Worm (Caenorhabditis elegans): Measurements from ENCODE around the gene galt-1.

Gene galt-1

ce11 chrV:5949674-5950149 is 19.0 kb downstream of the galt-1 start:
- TF ChIP-seq gei-17 (GFP tag; optimal IDR thresholded peaks at IDR 0.05): no peak
- TF ChIP-seq attf-6 (GFP tag; IDR thresholded peaks at IDR 0.05): no peak
- TF ChIP-seq him-1 (tag; optimal IDR thresholded peaks at IDR 0.05): no peak
- TF ChIP-seq lin-40 (tag; optimal IDR thresholded peaks at IDR 0.05): no peak
- no peak for TF ChIP-seq attf-5 (GFP tag; optimal IDR thresholded peaks at IDR 0.05)
- TF ChIP-seq rcor-1 (GFP tag; IDR thresholded peaks at IDR 0.05): no peak
- no peak for TF ChIP-seq fkh-3 (tag; optimal IDR thresholded peaks at IDR 0.05)
- no peak for TF ChIP-seq lir-1 (GFP tag; conservative IDR thresholded peaks at IDR 0.05)
- no peak for TF ChIP-seq aptf-2 (GFP tag; conservative IDR thresholded peaks at IDR 0.05)
- no peak for TF ChIP-seq efl-1 (GFP tag; optimal IDR thresholded peaks at IDR 0.05)
- no peak for TF ChIP-seq let-526 (GFP tag; IDR thresholded peaks at IDR 0.05)
- TF ChIP-seq nfya-1 (tag; optimal IDR thresholded peaks at IDR 0.05; ENCODE audit: borderline replicate concordance, insufficient read depth): no peak
- no peak for TF ChIP-seq mxl-1 (tag; optimal IDR thresholded peaks at IDR 0.05)
- TF ChIP-seq somi-1 (GFP tag; optimal IDR thresholded peaks at IDR 0.05): no peak
- TF ChIP-seq F57A8.1 (GFP tag; optimal IDR thresholded peaks at IDR 0.05): no peak
- TF ChIP-seq F10E7.11 (tag; optimal IDR thresholded peaks at IDR 0.05): no peak
- TF ChIP-seq F23B12.7 (tag; optimal IDR thresholded peaks at IDR 0.05; ENCODE audit: insufficient read depth): no peak
- no peak for TF ChIP-seq Y67H2A.10 (GFP tag; conservative IDR thresholded peaks at IDR 0.05)

ce11 chrV:5951133-5951532 is 20.4 kb downstream of the galt-1 start, which contains the start of gene M03F8.1:
Gene M03F8.1 (plus strand): TSS chrV:5951433.
- TF ChIP-seq bed-2 (GFP tag; IDR thresholded peaks at IDR 0.05): no peak
- no peak for TF ChIP-seq ztf-28 (GFP tag; IDR thresholded peaks at IDR 0.05)
- no peak for TF ChIP-seq nhr-120 (GFP tag; IDR thresholded peaks at IDR 0.05)
- no peak for TF ChIP-seq attf-3 (GFP tag; conservative IDR thresholded peaks at IDR 0.05)
- TF ChIP-seq F39B2.1 (GFP tag; IDR thresholded peaks at IDR 0.05): no peak
- no peak for TF ChIP-seq hrde-1 (tag; optimal IDR thresholded peaks at IDR 0.05; ENCODE audit: borderline replicate concordance)
- TF ChIP-seq hmg-1.2 (GFP tag; IDR thresholded peaks at IDR 0.05): no peak
- TF ChIP-seq B0019.2 (GFP tag; conservative IDR thresholded peaks at IDR 0.05): no peak
- TF ChIP-seq ZK185.1 (tag; optimal IDR thresholded peaks at IDR 0.05; ENCODE audit: poor library complexity, severe bottlenecking): no peak
- no peak for TF ChIP-seq mcd-1 (GFP tag; IDR thresholded peaks at IDR 0.05)
- no peak for TF ChIP-seq F52B5.7 (tag; optimal IDR thresholded peaks at IDR 0.05)
- no peak for TF ChIP-seq ztf-6 (GFP tag; IDR thresholded peaks at IDR 0.05)
- TF ChIP-seq nhr-179 (tag; optimal IDR thresholded peaks at IDR 0.05): no peak
- TF ChIP-seq Y53F4B.3 (GFP tag; IDR thresholded peaks at IDR 0.05): no peak
- TF ChIP-seq akir-1 (GFP tag; optimal IDR thresholded peaks at IDR 0.05): no peak
- no peak for TF ChIP-seq F10E7.11 (tag; optimal IDR thresholded peaks at IDR 0.05)
- no peak for TF ChIP-seq mxl-1 (tag; optimal IDR thresholded peaks at IDR 0.05)
- no peak for TF ChIP-seq chd-7 (tag; optimal IDR thresholded peaks at IDR 0.05)

- TF ChIP-seq unc-62 (GFP tag; optimal IDR thresholded peaks at IDR 0.05): no peak
- TF ChIP-seq rcor-1 (GFP tag; IDR thresholded peaks at IDR 0.05): no peak
- no peak for TF ChIP-seq aptf-2 (GFP tag; conservative IDR thresholded peaks at IDR 0.05)
- no peak for TF ChIP-seq egl-18 (GFP tag; IDR thresholded peaks at IDR 0.05)
- TF ChIP-seq K11D2.4 (GFP tag; IDR thresholded peaks at IDR 0.05): no peak
- TF ChIP-seq mxl-1 (tag; optimal IDR thresholded peaks at IDR 0.05): no peak
- no peak for TF ChIP-seq ztf-26 (tag; optimal IDR thresholded peaks at IDR 0.05)
- TF ChIP-seq ceh-58 (GFP tag; IDR thresholded peaks at IDR 0.05): no peak
- no peak for TF ChIP-seq dpl-1 (GFP tag; optimal IDR thresholded peaks at IDR 0.05)
- no peak for TF ChIP-seq aptf-3 (GFP tag; IDR thresholded peaks at IDR 0.05)
- no peak for TF ChIP-seq hmg-1.2 (GFP tag; IDR thresholded peaks at IDR 0.05)
- no peak for TF ChIP-seq T26A5.8 (tag; optimal IDR thresholded peaks at IDR 0.05)
- no peak for TF ChIP-seq let-526 (GFP tag; IDR thresholded peaks at IDR 0.05)
- no peak for TF ChIP-seq lir-1 (GFP tag; conservative IDR thresholded peaks at IDR 0.05)
- TF ChIP-seq ceh-79 (tag; optimal IDR thresholded peaks at IDR 0.05): no peak
- TF ChIP-seq F52B5.7 (tag; optimal IDR thresholded peaks at IDR 0.05): no peak
Observed at ce11 chrV:5953086-5953485, 22.4 kb downstream of the galt-1 start.

Data from whole organism, young adult.